Worm (Caenorhabditis elegans) whole organism, early embryonic: ENCODE results near the gene pqn-2.
A peak's percentile ranks its signal among the peaks of the same experiment; 100 is the strongest.

ENCODE experiments used
- B0310.2 ChIP-seq: sonication (generic microtip); optimal IDR thresholded peaks from 2 replicates; lab custom pipeline; 2016; ENCODE audit warnings: mild to moderate bottlenecking, missing genetic modification characterization, missing compliant biosample characterization
- F13C5.2 ChIP-seq: sonication (generic microtip); optimal IDR thresholded peaks from 2 replicates; lab custom pipeline; 2017; ENCODE audit warnings: mild to moderate bottlenecking, missing genetic modification characterization, inconsistent platforms, missing compliant biosample characterization
- aly-1 ChIP-seq: sonication (generic microtip); optimal IDR thresholded peaks from 2 replicates; lab custom pipeline; 2016; ENCODE audit warnings: missing genetic modification characterization, missing compliant biosample characterization
- ama-1 ChIP-seq: fragments of 150-350 bp; optimal IDR thresholded peaks from 2 replicates; lab custom pipeline; 2014
- ceh-13 ChIP-seq: fragments of 200-800 bp; sonication (Bioruptor generic); optimal IDR thresholded peaks from 2 replicates; lab custom pipeline; 2018; ENCODE audit warnings: mild to moderate bottlenecking, missing genetic modification characterization, missing compliant biosample characterization
- ceh-36 ChIP-seq: sonication (generic microtip); optimal IDR thresholded peaks from 2 replicates; lab custom pipeline; 2016; ENCODE audit warnings: missing genetic modification characterization, inconsistent platforms, missing compliant biosample characterization
- ets-7 ChIP-seq: sonication (generic microtip); optimal IDR thresholded peaks from 2 replicates; lab custom pipeline; 2016; ENCODE audit warnings: missing genotype, missing genetic modification characterization, missing compliant biosample characterization
- flt-1 ChIP-seq: fragments of 200-800 bp; sonication (Bioruptor generic); IDR thresholded peaks from 2 replicates; pipeline ENCODE4 v1.3.6; 2022; ENCODE audit warnings: missing genetic modification characterization, missing compliant biosample characterization
- hmbx-1 ChIP-seq: sonication (generic microtip); optimal IDR thresholded peaks from 2 replicates; lab custom pipeline; 2016; ENCODE audit warnings: mild to moderate bottlenecking, missing genetic modification characterization, missing compliant biosample characterization
- hmg-4 ChIP-seq: fragments of 200-800 bp; sonication (Bioruptor generic); optimal IDR thresholded peaks from 2 replicates; lab custom pipeline; 2018; ENCODE audit warnings: mild to moderate bottlenecking, missing genetic modification characterization, missing compliant biosample characterization
- hnd-1 ChIP-seq: sonication (generic microtip); optimal IDR thresholded peaks from 2 replicates; lab custom pipeline; 2016; ENCODE audit warnings: missing genetic modification characterization, missing compliant biosample characterization
- pes-1 ChIP-seq: fragments of 200-800 bp; sonication (Bioruptor generic); IDR thresholded peaks from 2 replicates; pipeline ENCODE4 v1.3.6; 2022; ENCODE audit warnings: missing genetic modification reagents, missing genetic modification characterization, missing compliant biosample characterization
- scrt-1 ChIP-seq: fragments of 200-800 bp; sonication (Bioruptor generic); IDR thresholded peaks from 2 replicates; pipeline ENCODE4 v1.3.6; 2022; ENCODE audit warnings: missing genetic modification characterization, missing compliant biosample characterization
- sea-1 ChIP-seq: fragments of 200-800 bp; sonication (Bioruptor generic); conservative IDR thresholded peaks from 2 replicates; pipeline ENCODE4 v1.3.6; 2022; ENCODE audit warnings: missing genetic modification characterization, missing compliant biosample characterization
- tbx-11 ChIP-seq: fragments of 200-800 bp; sonication (Bioruptor generic); IDR thresholded peaks from 2 replicates; pipeline ENCODE4 v1.3.6; 2022; ENCODE audit warnings: missing genetic modification characterization, missing compliant biosample characterization
- tbx-37 ChIP-seq: fragments of 200-800 bp; sonication (Bioruptor generic); conservative IDR thresholded peaks from 2 replicates; pipeline ENCODE4 v1.3.6; 2022; ENCODE audit warnings: missing genetic modification reagents, missing genetic modification characterization, missing compliant biosample characterization
- tra-4 ChIP-seq: sonication (generic microtip); optimal IDR thresholded peaks from 2 replicates; lab custom pipeline; 2017; ENCODE audit warnings: missing genetic modification characterization, missing compliant biosample characterization

The pqn-2 gene

DNA sequence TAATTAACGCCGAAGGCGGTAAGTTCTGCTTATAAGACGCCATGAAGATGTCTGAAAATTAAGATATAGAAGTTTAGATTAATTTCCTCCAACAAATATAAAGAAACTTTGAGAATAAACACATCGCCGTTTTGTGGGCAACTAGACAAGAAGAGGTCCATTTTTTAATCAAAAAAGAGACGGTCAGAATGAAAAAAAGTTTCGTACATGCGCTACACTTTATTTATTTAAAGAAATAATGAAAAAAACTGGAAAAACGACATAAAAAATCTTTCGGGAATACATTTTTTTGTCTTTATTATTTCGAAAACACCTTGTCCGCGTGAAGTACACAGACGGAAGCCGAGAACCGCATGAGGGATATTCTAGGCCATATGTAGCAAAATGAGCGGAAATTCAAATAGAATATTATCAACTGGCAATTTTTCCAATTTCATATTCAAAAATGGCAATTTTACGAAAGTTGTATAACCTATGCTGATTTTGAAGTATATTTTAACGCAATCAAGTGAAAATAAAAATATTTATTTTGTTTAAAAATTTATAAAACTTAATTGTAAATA is 26.4 kb upstream of the pqn-2 start, which contains the start of gene sluh-7:
sluh-7 (minus strand) TSS at position 51 of the 563 bp plus-strand sequence.
- TF ChIP-seq hnd-1 (tag; lab: Kevin White, UChicago) (peak; percentile 21), F13C5.2 (tag; lab: Kevin White, UChicago) (peak; percentile 43), sea-1 (GFP tag; lab: Robert Waterston, UW) (no peak), B0310.2 (tag; lab: Kevin White, UChicago) (no peak), scrt-1 (GFP tag; lab: Robert Waterston, UW) (no peak), tra-4 (tag; lab: Kevin White, UChicago) (no peak), ama-1 (lab: Kevin White, UChicago) (no peak), aly-1 (tag; lab: Kevin White, UChicago) (no peak), tbx-37 (peak; percentile 86), ceh-13 (GFP tag; lab: Kevin White, UChicago) (peak; percentile 28)

DNA sequence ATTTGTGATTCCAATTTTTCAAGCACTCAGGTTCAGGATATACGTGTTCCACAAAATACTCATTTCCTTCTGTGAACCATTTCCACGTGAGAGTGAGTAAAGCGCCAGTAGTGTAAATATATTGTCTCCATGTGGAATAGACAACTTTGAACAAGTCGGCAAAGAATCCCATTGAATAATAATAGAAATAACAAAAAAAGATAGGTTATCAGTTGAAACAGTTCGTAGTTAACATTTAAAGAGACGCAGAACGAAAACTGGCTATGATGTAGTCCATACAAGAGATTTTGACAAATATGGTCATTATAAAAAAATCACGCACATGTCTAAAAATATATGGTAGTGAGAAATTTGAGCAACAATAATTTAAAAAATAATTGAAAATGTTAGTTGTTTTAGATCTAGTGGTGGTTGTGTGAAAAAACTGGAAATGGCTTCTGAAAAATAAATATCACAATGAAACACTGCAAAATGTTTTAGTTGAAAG is 24.7 kb upstream of the pqn-2 start, which contains the start of gene ceeh-2:
ceeh-2 (minus strand) TSS at position 437 of the 487 bp plus-strand sequence.
- no peak for TF ChIP-seq sea-1 (GFP tag; lab: Robert Waterston, UW)

DNA sequence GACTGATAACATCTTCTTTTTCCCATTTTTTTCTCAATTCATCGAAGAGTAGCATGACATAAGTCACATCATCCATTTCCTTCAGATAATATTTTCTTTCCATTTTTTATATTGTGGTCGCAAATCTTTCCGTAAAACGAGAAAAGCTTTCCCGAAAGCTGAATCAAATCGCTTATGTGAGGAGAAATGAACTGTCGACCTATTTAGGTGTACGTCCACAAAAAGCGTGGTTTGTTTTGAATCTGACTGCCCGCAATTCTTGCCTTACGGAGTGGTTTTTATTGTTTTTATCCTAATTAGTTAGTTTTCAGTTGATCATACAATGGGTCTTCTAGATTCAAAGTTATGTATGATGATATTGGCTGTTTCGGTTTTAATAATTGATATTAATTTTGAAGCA is 24.0 kb upstream of the pqn-2 start, which contains the start of gene ttll-15:
ttll-15 (plus strand) TSS at position 301 of the 400 bp plus-strand sequence.
- no peak for TF ChIP-seq ceh-13 (GFP tag; lab: Kevin White, UChicago)
- TF ChIP-seq pes-1 (GFP tag; lab: Robert Waterston, UW): no peak
- no peak for TF ChIP-seq aly-1 (tag; lab: Kevin White, UChicago)
- TF ChIP-seq hmbx-1 (tag; lab: Kevin White, UChicago): no peak
- no peak for TF ChIP-seq tbx-11 (GFP tag; lab: Robert Waterston, UW)
- no peak for TF ChIP-seq sea-1 (GFP tag; lab: Robert Waterston, UW)
- TF ChIP-seq F13C5.2 (tag; lab: Kevin White, UChicago): no peak

DNA sequence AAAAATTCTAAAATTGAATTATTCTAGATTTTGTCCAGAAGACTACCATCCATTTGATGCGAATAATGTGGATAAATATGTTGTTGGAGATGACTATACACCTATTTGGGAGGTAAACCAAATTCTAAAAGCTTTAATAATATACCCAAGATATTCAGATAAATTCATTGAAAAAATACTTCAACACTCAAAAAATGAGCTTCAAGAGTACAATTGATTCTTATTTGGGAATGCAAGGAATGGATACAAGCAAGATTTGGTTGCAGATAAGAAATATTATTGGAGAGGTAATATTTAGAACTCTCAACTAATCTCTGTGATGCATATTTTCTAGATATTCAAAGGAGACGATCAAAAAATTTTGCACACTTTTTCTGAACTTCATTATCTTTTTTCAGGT is 22.1 kb upstream of the pqn-2 start:
- TF ChIP-seq tbx-11 (GFP tag; lab: Robert Waterston, UW) (no peak), ceh-36 (tag; lab: Kevin White, UChicago) (no peak)

DNA sequence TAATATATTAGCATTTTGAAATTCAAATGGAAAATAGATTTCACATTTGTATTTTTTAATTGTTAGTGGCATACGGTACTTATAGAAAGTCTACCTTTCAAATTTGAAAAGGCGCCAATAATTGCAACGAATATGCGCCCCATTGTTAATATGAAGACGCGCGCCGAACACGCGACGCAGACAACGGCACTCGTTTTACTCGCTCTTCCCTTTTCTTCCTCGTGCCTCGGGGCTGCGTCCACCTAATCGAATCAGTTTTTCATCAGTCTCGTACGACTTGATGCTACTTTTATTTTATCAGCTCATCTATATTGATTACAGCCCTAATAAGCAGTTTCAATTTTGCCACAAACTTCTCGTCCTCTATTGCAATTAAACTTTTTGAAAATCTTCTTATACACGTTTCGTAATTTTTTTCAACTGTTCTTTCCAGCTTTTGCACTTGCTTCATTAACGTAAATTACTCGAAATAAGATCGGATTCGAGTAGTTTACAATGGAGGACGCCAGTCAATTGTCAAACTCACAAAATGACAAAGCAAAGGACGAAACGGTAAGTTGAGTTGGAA is 20.3 kb upstream of the pqn-2 start, which contains the start of gene cash-1:
cash-1 (plus strand) TSS at position 432 of the 568 bp plus-strand sequence.
- TF ChIP-seq hmg-4 (GFP tag; lab: Kevin White, UChicago) (no peak), F13C5.2 (tag; lab: Kevin White, UChicago) (no peak), hnd-1 (tag; lab: Kevin White, UChicago) (no peak), hmbx-1 (tag; lab: Kevin White, UChicago) (no peak), sea-1 (GFP tag; lab: Robert Waterston, UW) (no peak), flt-1 (GFP tag; lab: Robert Waterston, UW) (no peak), ceh-13 (GFP tag; lab: Kevin White, UChicago) (no peak), tbx-37 (no peak), ets-7 (tag; lab: Kevin White, UChicago) (no peak), tra-4 (tag; lab: Kevin White, UChicago) (no peak), ama-1 (lab: Kevin White, UChicago) (no peak), aly-1 (tag; lab: Kevin White, UChicago) (no peak), ceh-36 (tag; lab: Kevin White, UChicago) (no peak), B0310.2 (tag; lab: Kevin White, UChicago) (no peak)

DNA sequence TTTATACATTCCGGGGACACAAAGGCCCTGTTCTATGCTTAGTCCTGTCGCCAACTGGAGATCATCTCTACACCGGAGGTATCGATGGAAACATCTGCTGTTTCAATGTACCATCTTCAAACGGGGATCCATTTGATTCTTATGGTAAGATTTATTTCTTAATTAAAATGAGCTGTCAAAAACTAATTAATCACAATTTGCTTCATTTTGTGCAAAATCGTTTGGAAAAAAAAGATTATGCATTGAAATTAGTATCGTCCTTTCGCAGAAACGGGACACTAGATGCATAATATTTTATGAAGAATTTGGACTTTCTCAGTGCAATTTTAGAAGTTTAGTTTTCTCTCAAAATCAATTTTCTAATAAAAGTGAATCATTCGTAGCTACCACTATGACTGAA is 18.4 kb upstream of the pqn-2 start:
- TF ChIP-seq tbx-37: no peak
- no peak for TF ChIP-seq F13C5.2 (tag; lab: Kevin White, UChicago)
- no peak for TF ChIP-seq B0310.2 (tag; lab: Kevin White, UChicago)
- no peak for TF ChIP-seq ceh-36 (tag; lab: Kevin White, UChicago)
- no peak for TF ChIP-seq hmbx-1 (tag; lab: Kevin White, UChicago)

DNA sequence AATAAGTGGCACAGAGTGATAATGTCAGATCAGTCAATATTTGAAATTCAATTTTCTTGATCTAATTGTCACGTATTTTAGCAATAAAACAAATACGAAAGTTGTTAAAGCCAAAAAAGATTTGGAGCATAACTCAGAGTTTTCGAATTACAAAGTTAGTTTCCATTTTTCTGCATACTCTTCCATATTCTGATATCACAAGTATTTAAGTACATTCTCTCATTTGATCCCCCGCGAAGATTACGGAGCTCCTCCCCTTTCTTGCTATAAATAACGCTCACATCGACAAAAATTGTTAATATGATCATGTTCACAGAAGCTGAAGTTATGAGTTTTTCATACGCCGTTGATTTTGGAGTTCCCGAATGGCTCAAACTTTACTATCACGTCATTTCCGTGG is 14.0 kb upstream of the pqn-2 start, which contains the start of gene sri-20:
sri-20 (plus strand) TSS at position 301 of the 400 bp plus-strand sequence.
- TF ChIP-seq scrt-1 (GFP tag; lab: Robert Waterston, UW) (no peak), hmbx-1 (tag; lab: Kevin White, UChicago) (no peak), F13C5.2 (tag; lab: Kevin White, UChicago) (no peak), ets-7 (tag; lab: Kevin White, UChicago) (no peak), hmg-4 (GFP tag; lab: Kevin White, UChicago) (no peak), pes-1 (GFP tag; lab: Robert Waterston, UW) (no peak), tbx-37 (no peak), tbx-11 (GFP tag; lab: Robert Waterston, UW) (no peak)

DNA sequence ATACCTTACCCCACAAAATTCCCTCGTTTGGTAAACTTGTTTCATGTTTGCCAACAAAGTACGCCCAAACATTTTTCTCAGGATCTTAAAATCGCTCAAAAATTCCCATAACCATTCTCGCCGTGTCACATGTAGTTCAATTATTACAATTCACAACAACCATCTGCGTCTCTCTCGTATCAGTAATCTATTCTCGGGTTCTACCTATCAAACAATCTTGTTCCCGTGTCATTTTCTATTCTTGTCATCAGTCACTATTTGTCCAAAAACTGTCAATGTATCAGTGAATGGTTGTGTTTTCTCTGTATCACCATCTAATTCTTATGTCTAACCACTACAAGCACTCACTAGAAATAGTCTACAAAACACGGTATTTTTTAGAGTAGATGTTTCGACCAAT is 11.1 kb upstream of the pqn-2 start:
- TF ChIP-seq ceh-36 (tag; lab: Kevin White, UChicago): no peak
- TF ChIP-seq aly-1 (tag; lab: Kevin White, UChicago): no peak
- no peak for TF ChIP-seq hmg-4 (GFP tag; lab: Kevin White, UChicago)
- no peak for TF ChIP-seq pes-1 (GFP tag; lab: Robert Waterston, UW)
- no peak for TF ChIP-seq hnd-1 (tag; lab: Kevin White, UChicago)
- no peak for TF ChIP-seq hmbx-1 (tag; lab: Kevin White, UChicago)
- TF ChIP-seq tbx-37: no peak
- no peak for TF ChIP-seq scrt-1 (GFP tag; lab: Robert Waterston, UW)
- TF ChIP-seq B0310.2 (tag; lab: Kevin White, UChicago): no peak
- TF ChIP-seq ets-7 (tag; lab: Kevin White, UChicago): no peak
- no peak for TF ChIP-seq F13C5.2 (tag; lab: Kevin White, UChicago)
- no peak for TF ChIP-seq ama-1 (lab: Kevin White, UChicago)
- TF ChIP-seq sea-1 (GFP tag; lab: Robert Waterston, UW): no peak
- TF ChIP-seq tbx-11 (GFP tag; lab: Robert Waterston, UW): no peak
- no peak for TF ChIP-seq flt-1 (GFP tag; lab: Robert Waterston, UW)
